Worm (Caenorhabditis elegans): ENCODE measurements around the gene lact-8.
"Not testable (repeated sequence)": the region's sequence is repeated elsewhere in the genome, so short reads cannot be mapped to it uniquely, and the experiment has no call there.

lact-8 gene

ce11 chrV:11113041-11113574, 19.7 kb upstream of the lact-8 start, which contains the start of gene erfa-3:
Gene erfa-3, minus strand, starts transcription at chrV:11113091.
- TF ChIP-seq him-1 (tag; optimal IDR thresholded peaks at IDR 0.05) (no peak), dao-5 (tag; optimal IDR thresholded peaks at IDR 0.05) (no peak), W03F9.2 (tag; optimal IDR thresholded peaks at IDR 0.05) (peak; percentile 68)

ce11 chrV:11109647-11110046, 16.2 kb upstream of the lact-8 start, which contains the start of gene Y42A5A.5:
Gene Y42A5A.5, minus strand, starts transcription at chrV:11109747.
- TF ChIP-seq W03F9.2, dao-5, him-1 (tag; optimal IDR thresholded peaks at IDR 0.05): not testable (repeated sequence)

- TF ChIP-seq him-1 (tag; optimal IDR thresholded peaks at IDR 0.05), result no peak
- no peak for TF ChIP-seq dao-5 (tag; optimal IDR thresholded peaks at IDR 0.05)
- no peak for TF ChIP-seq W03F9.2 (tag; optimal IDR thresholded peaks at IDR 0.05)
These were observed 11.0 kb upstream of the lact-8 start for ce11 chrV:11104408-11104807.

- TF ChIP-seq him-1 (tag; optimal IDR thresholded peaks at IDR 0.05), result no peak
- TF ChIP-seq dao-5 (tag; optimal IDR thresholded peaks at IDR 0.05), result no peak
- TF ChIP-seq W03F9.2 (tag; optimal IDR thresholded peaks at IDR 0.05), result no peak
These were observed 5.2 kb upstream of the lact-8 start, which contains the start of gene cdkl-1 for ce11 chrV:11098599-11098998. Gene cdkl-1, plus strand, starts transcription at chrV:11098899.

ce11 chrV:11095873-11096272, 2.5 kb upstream of the lact-8 start, which contains the start of gene Y42A5A.3:
Gene Y42A5A.3, minus strand, starts transcription at chrV:11095973.
- TF ChIP-seq dao-5 (tag; optimal IDR thresholded peaks at IDR 0.05) (no peak), W03F9.2 (tag; optimal IDR thresholded peaks at IDR 0.05) (no peak), him-1 (tag; optimal IDR thresholded peaks at IDR 0.05) (no peak)

ce11 chrV:11094698-11095097, 1.3 kb upstream of the lact-8 start:
- no peak for TF ChIP-seq him-1 (tag; optimal IDR thresholded peaks at IDR 0.05)
- no peak for TF ChIP-seq dao-5 (tag; optimal IDR thresholded peaks at IDR 0.05)
- TF ChIP-seq W03F9.2 (tag; optimal IDR thresholded peaks at IDR 0.05), result no peak

ce11 chrV:11087519-11087998, 5.8 kb downstream of the lact-8 start, which contains the start of gene Y42A5A.1:
Gene Y42A5A.1, plus strand, starts transcription at chrV:11087948.
- no peak for TF ChIP-seq dao-5 (tag; optimal IDR thresholded peaks at IDR 0.05)
- TF ChIP-seq him-1 (tag; optimal IDR thresholded peaks at IDR 0.05), result no peak
- no peak for TF ChIP-seq W03F9.2 (tag; optimal IDR thresholded peaks at IDR 0.05)

- TF ChIP-seq W03F9.2 (tag; optimal IDR thresholded peaks at IDR 0.05) (no peak), dao-5 (tag; optimal IDR thresholded peaks at IDR 0.05) (no peak), him-1 (tag; optimal IDR thresholded peaks at IDR 0.05) (no peak)
These were observed 6.3 kb downstream of the lact-8 start for ce11 chrV:11087119-11087518.

ce11 chrV:11083691-11084090, 9.7 kb downstream of the lact-8 start:
- no peak for TF ChIP-seq him-1 (tag; optimal IDR thresholded peaks at IDR 0.05)
- no peak for TF ChIP-seq W03F9.2 (tag; optimal IDR thresholded peaks at IDR 0.05)
- no peak for TF ChIP-seq dao-5 (tag; optimal IDR thresholded peaks at IDR 0.05)

ce11 chrV:11082964-11083363, 10.4 kb downstream of the lact-8 start:
- TF ChIP-seq him-1 (tag; optimal IDR thresholded peaks at IDR 0.05) (no peak), dao-5 (tag; optimal IDR thresholded peaks at IDR 0.05) (no peak), W03F9.2 (tag; optimal IDR thresholded peaks at IDR 0.05) (no peak)

ce11 chrV:11082475-11082874, 10.9 kb downstream of the lact-8 start:
- TF ChIP-seq dao-5 (tag; optimal IDR thresholded peaks at IDR 0.05) (no peak), him-1 (tag; optimal IDR thresholded peaks at IDR 0.05) (no peak), W03F9.2 (tag; optimal IDR thresholded peaks at IDR 0.05) (no peak)

ce11 chrV:11080345-11081102, 12.9 kb downstream of the lact-8 start, which contains the start of gene act-1:
Gene act-1, plus strand, starts transcription at chrV:11081052.
- TF ChIP-seq him-1 (tag; optimal IDR thresholded peaks at IDR 0.05), result no peak

ce11 chrV:11078874-11079273, 14.5 kb downstream of the lact-8 start:
- no peak for TF ChIP-seq him-1 (tag; optimal IDR thresholded peaks at IDR 0.05)
- no peak for TF ChIP-seq dao-5 (tag; optimal IDR thresholded peaks at IDR 0.05)
- TF ChIP-seq W03F9.2 (tag; optimal IDR thresholded peaks at IDR 0.05), result no peak

ce11 chrV:11078104-11078724, 15.2 kb downstream of the lact-8 start, which contains the start of gene act-2:
Gene act-2, minus strand, starts transcription at chrV:11078154.
- TF ChIP-seq dao-5 (tag; optimal IDR thresholded peaks at IDR 0.05) (no peak), W03F9.2 (tag; optimal IDR thresholded peaks at IDR 0.05) (peak; percentile 80)
